Fruit fly (Drosophila melanogaster): ENCODE data around the gene CG46320.
A peak's percentile ranks its signal among the peaks of the same experiment; 100 is the strongest.

dm6 chr3L:5635237-5636025 is 28.5 kb upstream of the CG46320 start:
- TF ChIP-seq Pif1B (GFP tag; optimal IDR thresholded peaks at IDR 0.05) = no peak
- TF ChIP-seq CG8159 (tag; optimal IDR thresholded peaks at IDR 0.05) = peak; percentile 55
- TF ChIP-seq CG12605 (GFP tag; IDR thresholded peaks at IDR 0.05) = no peak
- TF ChIP-seq Ets98B (GFP tag; IDR thresholded peaks at IDR 0.05) = no peak
- TF ChIP-seq CG9948 (tag; optimal IDR thresholded peaks at IDR 0.05) = peak; percentile 50
- peak; percentile 23 for TF ChIP-seq CG34367 (tag; optimal IDR thresholded peaks at IDR 0.05)
- peak; percentile 42 for TF ChIP-seq CG14655 (GFP tag; optimal IDR thresholded peaks at IDR 0.05)
- peak; percentile 89 for TF ChIP-seq EcR (GFP tag; optimal IDR thresholded peaks at IDR 0.05)
- TF ChIP-seq CG8301 (tag; optimal IDR thresholded peaks at IDR 0.05) = peak; percentile 41
- TF ChIP-seq CG32121 (GFP tag; IDR thresholded peaks at IDR 0.05) = no peak
- TF ChIP-seq fd96Ca (GFP tag; IDR thresholded peaks at IDR 0.05) = no peak; the same call in 2 of the 3 replicates
- TF ChIP-seq rn (GFP tag; IDR thresholded peaks at IDR 0.05) = no peak
- TF ChIP-seq CG10348 (GFP tag; IDR thresholded peaks at IDR 0.05) = no peak
